Worm (Caenorhabditis elegans) whole organism, young adult: Measurements from ENCODE around the gene hil-1.

Source experiments
- B0261.1 ChIP-seq: sonication (generic microtip); optimal IDR thresholded peaks from 2 replicates; lab custom pipeline; 2016; ENCODE audit warnings: mild to moderate bottlenecking, missing genetic modification characterization, moderate library complexity, missing compliant biosample characterization
- C06A6.2 ChIP-seq: fragments of 200-800 bp; sonication (Bioruptor generic); conservative IDR thresholded peaks from 2 replicates; pipeline ENCODE4 v1.3.6; 2022; ENCODE audit warnings: missing genetic modification characterization, missing compliant biosample characterization
- D2030.7 ChIP-seq: fragments of 200-800 bp; sonication (Bioruptor generic); IDR thresholded peaks from 2 replicates; pipeline ENCODE4 v1.3.6; 2022; ENCODE audit warnings: missing genetic modification reagents, missing genetic modification characterization, missing compliant biosample characterization
- F22D6.2 ChIP-seq: sonication (generic microtip); optimal IDR thresholded peaks from 2 replicates; lab custom pipeline; 2016; ENCODE audit warnings: mild to moderate bottlenecking, missing genetic modification characterization, missing compliant biosample characterization
- F23B12.7 ChIP-seq: sonication (generic microtip); optimal IDR thresholded peaks from 2 replicates; lab custom pipeline; 2017; ENCODE audit warnings: missing genetic modification characterization, mild to moderate bottlenecking, missing compliant biosample characterization, antibody characterized with exemption, moderate library complexity; ENCODE audit not compliant: insufficient read depth
- F37B4.10 ChIP-seq: fragments of 200-800 bp; sonication (Bioruptor generic); IDR thresholded peaks from 2 replicates; pipeline ENCODE4 v1.3.6; 2022; ENCODE audit warnings: missing genetic modification characterization, missing compliant biosample characterization
- T26A5.8 ChIP-seq: sonication (generic microtip); optimal IDR thresholded peaks from 2 replicates; lab custom pipeline; 2016; ENCODE audit warnings: missing genetic modification characterization, missing compliant biosample characterization
- Y67H2A.10 ChIP-seq: fragments of 200-800 bp; sonication (Bioruptor generic); conservative IDR thresholded peaks from 2 replicates; pipeline ENCODE4 v1.3.6; 2022; ENCODE audit warnings: missing genetic modification reagents, missing genetic modification characterization, missing compliant biosample characterization
- atf-7 ChIP-seq: sonication (generic microtip); optimal IDR thresholded peaks from 2 replicates; lab custom pipeline; 2017; ENCODE audit warnings: mild to moderate bottlenecking, missing genetic modification characterization, missing compliant biosample characterization
- athp-1 ChIP-seq: sonication (generic microtip); optimal IDR thresholded peaks from 2 replicates; lab custom pipeline; 2017; ENCODE audit warnings: mild to moderate bottlenecking, missing genetic modification characterization, missing compliant biosample characterization
- attf-3 ChIP-seq: fragments of 200-800 bp; sonication (Bioruptor generic); conservative IDR thresholded peaks from 2 replicates; pipeline ENCODE4 v1.3.6; 2022; ENCODE audit warnings: missing genetic modification reagents, missing genetic modification characterization, missing compliant biosample characterization
- ccch-3 ChIP-seq: fragments of 200-800 bp; sonication (Bioruptor generic); optimal IDR thresholded peaks from 2 replicates; lab custom pipeline; 2018; ENCODE audit warnings: mild to moderate bottlenecking, missing genetic modification characterization, missing compliant biosample characterization
- ceh-27 ChIP-seq: fragments of 200-800 bp; sonication (Bioruptor generic); optimal IDR thresholded peaks from 2 replicates; lab custom pipeline; 2018; ENCODE audit warnings: mild to moderate bottlenecking, missing genetic modification characterization, moderate library complexity, missing compliant biosample characterization
- die-1 ChIP-seq: sonication (generic microtip); optimal IDR thresholded peaks from 2 replicates; lab custom pipeline; 2016; ENCODE audit warnings: missing genotype, mild to moderate bottlenecking, missing genetic modification characterization, missing compliant biosample characterization
- dox-1 ChIP-seq: fragments of 200-800 bp; sonication (Bioruptor generic); IDR thresholded peaks from 2 replicates; pipeline ENCODE4 v1.3.6; 2022; ENCODE audit warnings: missing genetic modification reagents, missing genetic modification characterization, missing compliant biosample characterization
- dpl-1 ChIP-seq: fragments of 150-350 bp; optimal IDR thresholded peaks from 2 replicates; lab custom pipeline; 2014; ENCODE audit warnings: missing biosample characterization, missing genetic modification reagents, missing genetic modification characterization
- efl-1 ChIP-seq: fragments of 150-350 bp; optimal IDR thresholded peaks from 2 replicates; lab custom pipeline; 2014; ENCODE audit warnings: missing biosample characterization, missing genetic modification reagents, missing genetic modification characterization
- egl-44 ChIP-seq: fragments of 200-800 bp; sonication (Bioruptor generic); IDR thresholded peaks from 2 replicates; pipeline ENCODE4 v1.3.6; 2022; ENCODE audit warnings: missing genetic modification reagents, missing genetic modification characterization, missing compliant biosample characterization
- fkh-3 ChIP-seq: sonication (generic microtip); optimal IDR thresholded peaks from 2 replicates; lab custom pipeline; 2016; ENCODE audit warnings: mild to moderate bottlenecking, missing genetic modification characterization, missing compliant biosample characterization
- him-1 ChIP-seq: sonication (generic microtip); optimal IDR thresholded peaks from 2 replicates; lab custom pipeline; 2016; ENCODE audit warnings: missing genotype, missing genetic modification reagents, missing genetic modification characterization, missing compliant biosample characterization
- hmg-1.2 ChIP-seq: fragments of 200-800 bp; sonication (Bioruptor generic); IDR thresholded peaks from 2 replicates; pipeline ENCODE4 v1.3.6; 2022; ENCODE audit warnings: missing genetic modification reagents, missing genetic modification characterization, missing compliant biosample characterization
- hmg-20 ChIP-seq: fragments of 200-800 bp; sonication (Bioruptor generic); IDR thresholded peaks from 2 replicates; pipeline ENCODE4 v1.3.6; 2022; ENCODE audit warnings: missing genetic modification reagents, missing genetic modification characterization, missing compliant biosample characterization
- let-526 ChIP-seq: fragments of 200-800 bp; sonication (Bioruptor generic); IDR thresholded peaks from 2 replicates; pipeline ENCODE4 v1.3.6; 2022; ENCODE audit warnings: missing genetic modification reagents, missing genetic modification characterization, missing compliant biosample characterization
- madf-10 ChIP-seq: sonication (generic microtip); optimal IDR thresholded peaks from 2 replicates; lab custom pipeline; 2016; ENCODE audit warnings: mild to moderate bottlenecking, missing genetic modification characterization, missing compliant biosample characterization
- madf-3 ChIP-seq: fragments of 200-800 bp; sonication (Bioruptor generic); IDR thresholded peaks from 2 replicates; pipeline ENCODE4 v1.3.6; 2022; ENCODE audit warnings: missing genetic modification reagents, missing genetic modification characterization, missing compliant biosample characterization
- mcd-1 ChIP-seq: fragments of 200-800 bp; sonication (Bioruptor generic); IDR thresholded peaks from 2 replicates; pipeline ENCODE4 v1.3.6; 2022; ENCODE audit warnings: missing genetic modification reagents, missing genetic modification characterization, missing compliant biosample characterization
- nhr-120 ChIP-seq: fragments of 200-800 bp; sonication (Bioruptor generic); IDR thresholded peaks from 2 replicates; pipeline ENCODE4 v1.3.6; 2022; ENCODE audit warnings: missing genetic modification characterization, missing compliant biosample characterization
- nhr-27 ChIP-seq: fragments of 200-800 bp; sonication (Bioruptor generic); optimal IDR thresholded peaks from 2 replicates; lab custom pipeline; 2018; ENCODE audit warnings: mild to moderate bottlenecking, missing genetic modification characterization, moderate library complexity, missing compliant biosample characterization
- pha-4 ChIP-seq: fragments of 150-350 bp; sonication (generic microtip); optimal IDR thresholded peaks from 2 replicates; lab custom pipeline; 2014; ENCODE audit warnings: missing biosample characterization, missing genetic modification reagents, missing genetic modification characterization
- snpc-1.1 ChIP-seq: sonication (generic microtip); optimal IDR thresholded peaks from 2 replicates; lab custom pipeline; 2017; ENCODE audit warnings: missing genetic modification characterization, mild to moderate bottlenecking, missing compliant biosample characterization, antibody characterized with exemption, moderate library complexity, missing genotype, missing genetic modification reagents; ENCODE audit not compliant: insufficient read depth
- snpc-1.3 ChIP-seq: sonication (generic microtip); optimal IDR thresholded peaks from 2 replicates; lab custom pipeline; 2017; ENCODE audit warnings: missing genetic modification characterization, mild to moderate bottlenecking, missing compliant biosample characterization, antibody characterized with exemption, moderate library complexity, missing genotype, missing genetic modification reagents; ENCODE audit not compliant: insufficient read depth
- somi-1 ChIP-seq: fragments of 200-800 bp; sonication (Bioruptor generic); optimal IDR thresholded peaks from 2 replicates; lab custom pipeline; 2018; ENCODE audit warnings: mild to moderate bottlenecking, missing genetic modification characterization, missing compliant biosample characterization
- unc-130 ChIP-seq: sonication (generic microtip); optimal IDR thresholded peaks from 2 replicates; lab custom pipeline; 2016; ENCODE audit warnings: missing genetic modification reagents, missing genetic modification characterization, missing compliant biosample characterization
- xnd-1 ChIP-seq: sonication (generic microtip); optimal IDR thresholded peaks from 2 replicates; lab custom pipeline; 2016; ENCODE audit warnings: missing genotype, missing genetic modification reagents, missing genetic modification characterization, missing compliant biosample characterization
- ztf-22 ChIP-seq: fragments of 200-800 bp; sonication (Bioruptor generic); optimal IDR thresholded peaks from 2 replicates; lab custom pipeline; 2018; ENCODE audit warnings: mild to moderate bottlenecking, missing genetic modification characterization, moderate library complexity, missing compliant biosample characterization
- ztf-25 ChIP-seq: fragments of 200-800 bp; sonication (Bioruptor generic); IDR thresholded peaks from 2 replicates; pipeline ENCODE4 v1.3.6; 2022; ENCODE audit warnings: missing genetic modification reagents, missing genetic modification characterization, missing compliant biosample characterization
- ztf-6 ChIP-seq: fragments of 200-800 bp; sonication (Bioruptor generic); IDR thresholded peaks from 2 replicates; pipeline ENCODE4 v1.3.6; 2022; ENCODE audit warnings: missing genetic modification reagents, missing genetic modification characterization, missing compliant biosample characterization

The hil-1 gene

ce11 chrV:14971136-14971535 is 21.6 kb downstream of the hil-1 start, which contains the start of gene nlp-59:
Gene nlp-59 (plus strand): TSS chrV:14971436.
- TF ChIP-seq B0261.1 (tag; lab: Kevin White, UChicago), result no peak
- TF ChIP-seq C06A6.2, result no peak
- no peak for TF ChIP-seq ceh-27 (GFP tag; lab: Kevin White, UChicago)
- no peak for TF ChIP-seq madf-10 (tag; lab: Kevin White, UChicago)
- no peak for TF ChIP-seq dpl-1 (GFP tag; lab: Kevin White, UChicago)
- no peak for TF ChIP-seq egl-44 (GFP tag; lab: Robert Waterston, UW)
- TF ChIP-seq pha-4 (tag; lab: Kevin White, UChicago), result no peak
- TF ChIP-seq F22D6.2 (tag; lab: Kevin White, UChicago), result no peak
- no peak for TF ChIP-seq madf-3 (GFP tag; lab: Robert Waterston, UW)
- TF ChIP-seq D2030.7, result no peak
- TF ChIP-seq ztf-25 (GFP tag; lab: Robert Waterston, UW), result no peak
- TF ChIP-seq hmg-20 (GFP tag; lab: Robert Waterston, UW), result no peak

- TF ChIP-seq atf-7 (tag; lab: Kevin White, UChicago), result no peak
- no peak for TF ChIP-seq ceh-27 (GFP tag; lab: Kevin White, UChicago)
- TF ChIP-seq him-1 (tag; lab: Kevin White, UChicago), result no peak
- no peak for TF ChIP-seq dox-1 (GFP tag; lab: Robert Waterston, UW)
- no peak for TF ChIP-seq ztf-22 (GFP tag; lab: Kevin White, UChicago)
- no peak for TF ChIP-seq mcd-1 (GFP tag; lab: Robert Waterston, UW)
Observed at ce11 chrV:14978205-14978751, 28.7 kb downstream of the hil-1 start, which contains the start of the genes grd-12 and F02D8.1. Gene grd-12 (plus strand): TSS chrV:14978505. Gene F02D8.1 (minus strand): TSS chrV:14978701.

- no peak for TF ChIP-seq nhr-27 (tag; lab: Kevin White, UChicago)
- no peak for TF ChIP-seq F37B4.10 (GFP tag; lab: Robert Waterston, UW)
- TF ChIP-seq F23B12.7, result no peak
- TF ChIP-seq ccch-3 (GFP tag; lab: Kevin White, UChicago), result no peak
- TF ChIP-seq Y67H2A.10, result no peak
- no peak for TF ChIP-seq fkh-3 (tag; lab: Kevin White, UChicago)
- TF ChIP-seq snpc-1.1, result no peak
- no peak for TF ChIP-seq mcd-1 (GFP tag; lab: Robert Waterston, UW)
- TF ChIP-seq hmg-1.2 (GFP tag; lab: Robert Waterston, UW), result no peak
- no peak for TF ChIP-seq snpc-1.3 (tag; lab: Kevin White, UChicago)
- no peak for TF ChIP-seq athp-1 (tag; lab: Kevin White, UChicago)
- TF ChIP-seq efl-1 (GFP tag; lab: Kevin White, UChicago), result no peak
- TF ChIP-seq ztf-22 (GFP tag; lab: Kevin White, UChicago), result no peak
- TF ChIP-seq unc-130, result no peak
Observed at ce11 chrV:14979937-14980336, 30.4 kb downstream of the hil-1 start, which contains the start of gene xbx-1. Gene xbx-1 (plus strand): TSS chrV:14980237.

ce11 chrV:14984593-14984992 is 35.0 kb downstream of the hil-1 start, which contains the start of gene F02D8.4:
Gene F02D8.4 (plus strand): TSS chrV:14984893.
- no peak for TF ChIP-seq die-1 (tag; lab: Kevin White, UChicago)
- no peak for TF ChIP-seq nhr-120 (GFP tag; lab: Robert Waterston, UW)
- TF ChIP-seq athp-1 (tag; lab: Kevin White, UChicago), result no peak
- TF ChIP-seq attf-3 (GFP tag; lab: Robert Waterston, UW), result no peak
- no peak for TF ChIP-seq somi-1
- TF ChIP-seq ztf-6, result no peak
- TF ChIP-seq T26A5.8 (tag; lab: Kevin White, UChicago), result no peak
- no peak for TF ChIP-seq xnd-1 (tag; lab: Kevin White, UChicago)
- TF ChIP-seq F23B12.7, result no peak
- TF ChIP-seq D2030.7, result no peak
- no peak for TF ChIP-seq let-526 (GFP tag; lab: Robert Waterston, UW)
